Fruit fly (Drosophila melanogaster) whole organism, embryonic: ENCODE results near the gene CG7806.

Experiments
- Antp ChIP-seq: fragments of 200-800 bp; sonication (Bioruptor generic); optimal IDR thresholded peaks from 3 replicates; lab custom pipeline; 2016; ENCODE audit warnings: missing biosample characterization, missing genetic modification characterization
- Bteb2 ChIP-seq: fragments of 200-800 bp; sonication (Bioruptor generic); optimal IDR thresholded peaks from 2 replicates; lab custom pipeline; 2016; ENCODE audit warnings: missing biosample characterization, missing genetic modification characterization
- CG10565 ChIP-seq: fragments of 200-800 bp; sonication (Bioruptor generic); optimal IDR thresholded peaks from 3 replicates; lab custom pipeline; 2016; ENCODE audit warnings: missing biosample characterization, mild to moderate bottlenecking, missing genetic modification characterization
- CG11085 ChIP-seq: fragments of 200-800 bp; sonication (Bioruptor generic); IDR thresholded peaks from 2 replicates; pipeline ENCODE4 v1.3.6; 2022; ENCODE audit warnings: missing biosample characterization, missing genetic modification characterization
- CG13123 ChIP-seq: fragments of 200-800 bp; sonication (Bioruptor generic); optimal IDR thresholded peaks from 2 replicates; lab custom pipeline; 2016; ENCODE audit warnings: missing biosample characterization, missing genetic modification characterization
- CG13424 ChIP-seq: fragments of 200-800 bp; sonication (Bioruptor generic); optimal IDR thresholded peaks from 2 replicates; lab custom pipeline; 2019; ENCODE audit warnings: missing biosample characterization, mild to moderate bottlenecking, missing genetic modification characterization, moderate library complexity
- CG14860 ChIP-seq: fragments of 200-800 bp; sonication (Bioruptor generic); IDR thresholded peaks from 3 replicates; pipeline ENCODE4 v1.3.6; 2022; ENCODE audit warnings: missing biosample characterization, missing genetic modification characterization; ENCODE audit not compliant: partially characterized antibody
- CG15011 ChIP-seq: fragments of 200-800 bp; sonication (Bioruptor generic); optimal IDR thresholded peaks from 3 replicates; lab custom pipeline; 2018; ENCODE audit warnings: missing biosample characterization, mild to moderate bottlenecking, missing genetic modification characterization
- CG1529 ChIP-seq: fragments of 200-800 bp; sonication (Bioruptor generic); optimal IDR thresholded peaks from 3 replicates; lab custom pipeline; 2018; ENCODE audit warnings: missing biosample characterization, missing genetic modification characterization
- CG17328 ChIP-seq: fragments of 200-800 bp; sonication (Bioruptor generic); IDR thresholded peaks from 2 replicates; pipeline ENCODE4 v1.3.6; 2022; ENCODE audit warnings: missing biosample characterization, missing genetic modification characterization
- CG17568 ChIP-seq: fragments of 200-800 bp; sonication (Bioruptor generic); optimal IDR thresholded peaks from 2 replicates; lab custom pipeline; 2018; ENCODE audit warnings: missing biosample characterization, mild to moderate bottlenecking, missing genetic modification characterization, moderate library complexity
- CG1832 ChIP-seq: fragments of 200-800 bp; sonication (Bioruptor generic); optimal IDR thresholded peaks from 2 replicates; lab custom pipeline; 2017; ENCODE audit warnings: missing biosample characterization, mild to moderate bottlenecking, missing genetic modification characterization, inconsistent platforms
- CG18599 ChIP-seq: fragments of 200-800 bp; sonication (Bioruptor generic); optimal IDR thresholded peaks from 3 replicates; lab custom pipeline; 2017; ENCODE audit warnings: missing biosample characterization, missing genetic modification characterization, mild to moderate bottlenecking, moderate library complexity, missing genetic modification reagents
- CG2202 ChIP-seq: fragments of 200-800 bp; sonication (Bioruptor generic); optimal IDR thresholded peaks from 2 replicates; lab custom pipeline; 2018; ENCODE audit warnings: missing biosample characterization, mild to moderate bottlenecking, missing genetic modification characterization
- CG32767 ChIP-seq: fragments of 200-800 bp; sonication (Bioruptor generic); IDR thresholded peaks from 2 replicates; pipeline ENCODE4 v1.3.6; 2022; ENCODE audit warnings: missing biosample characterization, missing genetic modification characterization
- CG33213 ChIP-seq: fragments of 200-800 bp; sonication (Bioruptor generic); optimal IDR thresholded peaks from 3 replicates; lab custom pipeline; 2016; ENCODE audit warnings: missing biosample characterization, missing genetic modification characterization
- CG34376 ChIP-seq: fragments of 200-800 bp; sonication (Bioruptor generic); optimal IDR thresholded peaks from 2 replicates; lab custom pipeline; 2018; ENCODE audit warnings: missing biosample characterization, mild to moderate bottlenecking, missing genetic modification characterization
- CG3838 ChIP-seq: fragments of 200-800 bp; sonication (Bioruptor generic); optimal IDR thresholded peaks from 3 replicates; lab custom pipeline; 2016; ENCODE audit warnings: missing biosample characterization, missing genetic modification characterization
- CG7372 ChIP-seq: fragments of 200-800 bp; sonication (Bioruptor generic); IDR thresholded peaks from 2 replicates; pipeline ENCODE4 v1.3.6; 2022; ENCODE audit warnings: missing biosample characterization, missing genetic modification characterization
- CG8765 ChIP-seq: fragments of 200-800 bp; sonication (Bioruptor generic); IDR thresholded peaks from 2 replicates; pipeline ENCODE4 v1.3.6; 2022; ENCODE audit warnings: missing biosample characterization, missing genetic modification characterization
- CG9437 ChIP-seq: fragments of 200-800 bp; sonication (Bioruptor generic); optimal IDR thresholded peaks from 2 replicates; lab custom pipeline; 2018; ENCODE audit warnings: missing biosample characterization, mild to moderate bottlenecking, missing genetic modification characterization
- Camta ChIP-seq: fragments of 200-800 bp; sonication (Bioruptor generic); optimal IDR thresholded peaks from 2 replicates; lab custom pipeline; 2016; ENCODE audit warnings: missing biosample characterization, missing genetic modification characterization
- Dbx ChIP-seq: fragments of 200-800 bp; sonication (Bioruptor generic); IDR thresholded peaks from 3 replicates; pipeline ENCODE4 v1.3.6; 2022; ENCODE audit warnings: missing biosample characterization, missing genetic modification characterization
- Dll ChIP-seq: fragments of 200-800 bp; sonication (Bioruptor generic); IDR thresholded peaks from 4 replicates; pipeline ENCODE4 v1.3.6; 2022; ENCODE audit warnings: missing biosample characterization, missing genetic modification characterization; ENCODE audit not compliant: partially characterized antibody
- Hr3 ChIP-seq: fragments of 200-800 bp; sonication (Bioruptor generic); optimal IDR thresholded peaks from 3 replicates; lab custom pipeline; 2016; ENCODE audit warnings: missing biosample characterization, missing genetic modification characterization
- MESR4 ChIP-seq: fragments of 200-800 bp; sonication (Bioruptor generic); optimal IDR thresholded peaks from 2 replicates; lab custom pipeline; 2018; ENCODE audit warnings: missing biosample characterization, mild to moderate bottlenecking, missing genetic modification characterization, moderate library complexity
- Mad ChIP-seq: fragments of 200-800 bp; sonication (Bioruptor generic); optimal IDR thresholded peaks from 2 replicates; lab custom pipeline; 2016; ENCODE audit warnings: missing biosample characterization, missing genetic modification characterization
- Med ChIP-seq: fragments of 200-800 bp; sonication (Bioruptor generic); peaks from one replicate; lab custom pipeline; 2016; ENCODE audit warnings: missing biosample characterization, missing genetic modification characterization, mild to moderate bottlenecking, inconsistent platforms, moderate library complexity
- Spps ChIP-seq: fragments of 200-800 bp; sonication (Bioruptor generic); optimal IDR thresholded peaks from 2 replicates; lab custom pipeline; 2018; ENCODE audit warnings: missing biosample characterization, mild to moderate bottlenecking, missing genetic modification characterization
- bigmax ChIP-seq: fragments of 200-800 bp; sonication (Bioruptor generic); optimal IDR thresholded peaks from 2 replicates; lab custom pipeline; 2018; ENCODE audit warnings: missing biosample characterization, mild to moderate bottlenecking, missing genetic modification characterization
- cg ChIP-seq: fragments of 200-800 bp; sonication (Bioruptor generic); optimal IDR thresholded peaks from 3 replicates; lab custom pipeline; 2019; ENCODE audit warnings: missing biosample characterization, mild to moderate bottlenecking, missing genetic modification characterization, moderate library complexity
- dysf ChIP-seq: fragments of 200-800 bp; sonication (Bioruptor generic); IDR thresholded peaks from 3 replicates; pipeline ENCODE4 v1.3.6; 2022; ENCODE audit warnings: missing biosample characterization, missing genetic modification characterization
- eve ChIP-seq, 2 experiments: fragments of >200 bp; optimal IDR thresholded peaks; 2 replicates each; lab custom pipeline; 2017; ENCODE audit warnings: missing biosample characterization in 2 of 2, missing genetic modification characterization in 2 of 2
- ewg ChIP-seq: fragments of 200-800 bp; sonication (Bioruptor generic); optimal IDR thresholded peaks from 3 replicates; lab custom pipeline; 2017; ENCODE audit warnings: mild to moderate bottlenecking, missing biosample characterization, missing genetic modification reagents, missing genetic modification characterization
- fd102C ChIP-seq: fragments of 200-800 bp; sonication (Bioruptor generic); optimal IDR thresholded peaks from 2 replicates; lab custom pipeline; 2018; ENCODE audit warnings: missing biosample characterization, mild to moderate bottlenecking, missing genetic modification characterization, moderate library complexity
- fru ChIP-seq: fragments of >200 bp; optimal IDR thresholded peaks from 2 replicates; lab custom pipeline; 2017
- ftz-f1 ChIP-seq: fragments of 200-800 bp; sonication (Bioruptor generic); optimal IDR thresholded peaks from 2 replicates; lab custom pipeline; 2016; ENCODE audit warnings: missing biosample characterization, missing genetic modification characterization
- gem ChIP-seq: fragments of 200-800 bp; sonication (Bioruptor generic); optimal IDR thresholded peaks from 2 replicates; lab custom pipeline; 2019; ENCODE audit warnings: missing biosample characterization, mild to moderate bottlenecking, missing genetic modification characterization, moderate library complexity
- gfzf ChIP-seq: fragments of 200-800 bp; sonication (Bioruptor generic); optimal IDR thresholded peaks from 2 replicates; lab custom pipeline; 2016; ENCODE audit warnings: missing biosample characterization, mild to moderate bottlenecking, missing genetic modification characterization, moderate library complexity
- gro ChIP-seq: fragments of 200-800 bp; sonication (Bioruptor generic); optimal IDR thresholded peaks from 2 replicates; lab custom pipeline; 2016; ENCODE audit warnings: missing biosample characterization, missing genetic modification characterization
- her ChIP-seq: fragments of 200-800 bp; sonication (Bioruptor generic); optimal IDR thresholded peaks from 2 replicates; lab custom pipeline; 2016; ENCODE audit warnings: missing biosample characterization, missing genetic modification characterization
- kay ChIP-seq: fragments of 200-800 bp; sonication (Bioruptor generic); optimal IDR thresholded peaks from 2 replicates; lab custom pipeline; 2016; ENCODE audit warnings: missing biosample characterization, missing genetic modification characterization
- lov ChIP-seq, 2 experiments: fragments of 200-800 bp in 1 of 2; fragments of >200 bp in 1 of 2; sonication (Bioruptor generic) in 1 of 2; IDR thresholded peaks in 1 of 2; optimal IDR thresholded peaks in 1 of 2; 2 replicates in 1 of 2; 3 replicates in 1 of 2; pipeline versions ENCODE4 v1.3.6 to Lab custom; 2017 to 2022; ENCODE audit warnings: missing biosample characterization in 1 of 2, missing genetic modification characterization in 1 of 2
- mirr ChIP-seq: fragments of 200-800 bp; sonication (Bioruptor generic); optimal IDR thresholded peaks from 3 replicates; lab custom pipeline; 2018; ENCODE audit warnings: missing biosample characterization, mild to moderate bottlenecking, missing genetic modification characterization
- oc ChIP-seq: fragments of 200-800 bp; sonication (Bioruptor generic); optimal IDR thresholded peaks from 2 replicates; lab custom pipeline; 2018; ENCODE audit warnings: missing biosample characterization, mild to moderate bottlenecking, missing genetic modification characterization, moderate library complexity
- odd ChIP-seq: fragments of 200-800 bp; sonication (Bioruptor generic); optimal IDR thresholded peaks from 2 replicates; lab custom pipeline; 2017; ENCODE audit warnings: missing biosample characterization, mild to moderate bottlenecking, missing genetic modification characterization
- repo ChIP-seq: fragments of 200-800 bp; sonication (Bioruptor generic); optimal IDR thresholded peaks from 2 replicates; lab custom pipeline; 2016; ENCODE audit warnings: missing biosample characterization, missing genetic modification characterization
- sens-2 ChIP-seq: fragments of 200-800 bp; sonication (Bioruptor generic); IDR thresholded peaks from 2 replicates; pipeline ENCODE4 v1.3.6; 2022; ENCODE audit warnings: missing biosample characterization, missing genetic modification characterization
- ssp ChIP-seq: fragments of 200-800 bp; sonication (Bioruptor generic); IDR thresholded peaks from 2 replicates; pipeline ENCODE4 v1.3.6; 2022; ENCODE audit warnings: missing biosample characterization, missing genetic modification characterization
- wor ChIP-seq: fragments of 200-800 bp; sonication (Bioruptor generic); IDR thresholded peaks from 2 replicates; pipeline ENCODE4 v1.3.6; 2022; ENCODE audit warnings: missing biosample characterization, missing genetic modification characterization
- yki ChIP-seq: fragments of >200 bp; optimal IDR thresholded peaks from 3 replicates; lab custom pipeline; 2018

Gene CG7806

dm6 chr2L:8361204-8361952 is 50.2 kb downstream of the CG7806 start (continued):
- TF ChIP-seq Camta (GFP tag; lab: Kevin White, UChicago) = no peak
- peak; percentile 53 for TF ChIP-seq CG18599 (GFP tag; lab: Kevin White, UChicago)
- TF ChIP-seq Dbx (GFP tag; lab: Robert Waterston, UW) = no peak
- TF ChIP-seq CG3838 = no peak
- no peak for TF ChIP-seq Dll
- TF ChIP-seq oc = no peak
- no peak; the same call in 2 of the 3 replicates for TF ChIP-seq dysf (GFP tag; lab: Robert Waterston, UW)
- TF ChIP-seq Bteb2 (GFP tag; lab: Kevin White, UChicago) = no peak
- no peak for TF ChIP-seq Hr3
- no peak for TF ChIP-seq CG33213 (GFP tag; lab: Kevin White, UChicago)
- TF ChIP-seq odd = no peak
- TF ChIP-seq sens-2 (GFP tag; lab: Robert Waterston, UW) = no peak
- TF ChIP-seq Spps (tag; lab: Kevin White, UChicago) = no peak
- no peak for TF ChIP-seq yki (lab: Kevin White, UChicago)
- TF ChIP-seq eve (GFP tag; optimal IDR thresholded peaks at IDR 0.05; lab: Kevin White, UChicago) = no peak
- TF ChIP-seq repo (GFP tag; lab: Kevin White, UChicago) = no peak
- TF ChIP-seq kay = no peak
- TF ChIP-seq CG9437 (GFP tag; lab: Kevin White, UChicago) = no peak
- peak; percentile 3 for TF ChIP-seq CG17568
- no peak for TF ChIP-seq CG8765
- no peak for TF ChIP-seq CG11085 (GFP tag; lab: Robert Waterston, UW)
- TF ChIP-seq fru (lab: Kevin White, UChicago) = no peak
- no peak for TF ChIP-seq her (GFP tag; lab: Kevin White, UChicago)
- no peak for TF ChIP-seq ewg (GFP tag; lab: Kevin White, UChicago)
- no peak for TF ChIP-seq CG1529 (GFP tag; lab: Kevin White, UChicago)
- no peak for TF ChIP-seq CG15011 (GFP tag; lab: Kevin White, UChicago)
- TF ChIP-seq lov (optimal IDR thresholded peaks at IDR 0.05; lab: Kevin White, UChicago) = no peak
- TF ChIP-seq lov (GFP tag; IDR thresholded peaks at IDR 0.05; lab: Robert Waterston, UW) = no peak
- no peak for TF ChIP-seq Antp (GFP tag; lab: Kevin White, UChicago)
- TF ChIP-seq CG32767 = no peak
- TF ChIP-seq gem (tag; lab: Kevin White, UChicago) = peak; percentile 55
- TF ChIP-seq Mad (GFP tag; lab: Kevin White, UChicago) = no peak
- TF ChIP-seq CG10565 = no peak
- no peak for TF ChIP-seq bigmax (GFP tag; lab: Kevin White, UChicago)
- TF ChIP-seq CG2202 (tag; lab: Kevin White, UChicago) = no peak
- peak; percentile 77 for TF ChIP-seq Med
- TF ChIP-seq wor (GFP tag; lab: Robert Waterston, UW) = no peak
- TF ChIP-seq CG13123 (GFP tag; lab: Kevin White, UChicago) = no peak
- TF ChIP-seq CG13424 (tag; lab: Kevin White, UChicago) = peak; percentile 16
- no peak for TF ChIP-seq CG34376 (GFP tag; lab: Kevin White, UChicago)
- TF ChIP-seq MESR4 (GFP tag; lab: Kevin White, UChicago) = no peak
- no peak for TF ChIP-seq CG14860 (GFP tag; lab: Robert Waterston, UW)
- TF ChIP-seq CG1832 = no peak
- no peak for TF ChIP-seq CG7372 (GFP tag; lab: Robert Waterston, UW)
- no peak for TF ChIP-seq cg
- no peak for TF ChIP-seq gfzf (GFP tag; lab: Kevin White, UChicago)
- no peak for TF ChIP-seq gro (GFP tag; lab: Kevin White, UChicago)
- TF ChIP-seq mirr (GFP tag; lab: Kevin White, UChicago) = no peak
- no peak for TF ChIP-seq fd102C (GFP tag; lab: Kevin White, UChicago)
- TF ChIP-seq CG17328 = no peak
- no peak for TF ChIP-seq ftz-f1 (GFP tag; lab: Kevin White, UChicago)
- no peak for TF ChIP-seq ssp
